Worm (Caenorhabditis elegans): ENCODE results near the gene npr-10.

DNA sequence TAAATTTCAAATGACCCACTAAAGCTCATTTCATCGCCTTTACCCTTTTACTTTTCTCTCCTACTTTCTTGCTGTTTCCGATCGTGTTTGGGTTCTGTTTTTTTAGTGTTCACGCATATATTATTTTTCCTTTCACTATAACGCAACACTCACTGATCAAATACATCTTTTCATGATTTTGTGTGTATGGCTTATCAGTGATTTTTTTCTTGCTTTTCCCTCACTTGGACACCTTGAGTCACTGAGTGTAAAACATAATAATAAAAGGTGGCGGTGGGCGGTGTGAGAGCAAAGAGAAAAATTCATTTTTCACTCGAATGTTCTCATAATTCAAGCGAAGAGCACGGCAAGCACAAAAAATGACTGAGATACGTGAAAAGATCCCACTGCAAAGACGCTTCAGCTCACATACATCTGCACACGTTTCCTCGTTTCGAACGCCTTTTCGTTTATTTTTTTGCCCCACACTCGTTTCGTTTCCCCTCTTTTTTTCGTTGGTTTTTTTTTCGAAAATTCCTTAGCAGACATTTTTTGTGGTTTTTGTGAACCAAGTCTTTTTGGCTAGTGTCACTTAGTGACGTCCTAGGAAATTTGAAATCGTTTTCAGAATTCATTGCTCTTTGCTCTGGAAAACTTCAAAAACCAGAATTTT, 30.6 kb upstream of the npr-10 start, which contains the start of gene K03A11.5:
- TF ChIP-seq nhr-2 (tag; optimal IDR thresholded peaks at IDR 0.05) = no peak
- no peak for TF ChIP-seq ceh-83 (GFP tag; optimal IDR thresholded peaks at IDR 0.05)
- no peak for TF ChIP-seq flh-1 (GFP tag; optimal IDR thresholded peaks at IDR 0.05)
- TF ChIP-seq cnd-1 (tag; optimal IDR thresholded peaks at IDR 0.05) = no peak
- TF ChIP-seq zip-8 (tag; optimal IDR thresholded peaks at IDR 0.05) = no peak
- no peak for TF ChIP-seq mab-5 (tag; optimal IDR thresholded peaks at IDR 0.05)
- no peak for TF ChIP-seq ceh-39 (tag; optimal IDR thresholded peaks at IDR 0.05)
- TF ChIP-seq blmp-1 (tag; optimal IDR thresholded peaks at IDR 0.05) = no peak
- no peak for TF ChIP-seq bed-3 (GFP tag; optimal IDR thresholded peaks at IDR 0.05)
- no peak for TF ChIP-seq pha-4 (tag; optimal IDR thresholded peaks at IDR 0.05)
- no peak for TF ChIP-seq ces-1 (GFP tag; optimal IDR thresholded peaks at IDR 0.05)
- no peak for TF ChIP-seq lin-32 (GFP tag; optimal IDR thresholded peaks at IDR 0.05)
